Fruit fly (Drosophila melanogaster): ENCODE results near the gene CG12320.

DNA sequence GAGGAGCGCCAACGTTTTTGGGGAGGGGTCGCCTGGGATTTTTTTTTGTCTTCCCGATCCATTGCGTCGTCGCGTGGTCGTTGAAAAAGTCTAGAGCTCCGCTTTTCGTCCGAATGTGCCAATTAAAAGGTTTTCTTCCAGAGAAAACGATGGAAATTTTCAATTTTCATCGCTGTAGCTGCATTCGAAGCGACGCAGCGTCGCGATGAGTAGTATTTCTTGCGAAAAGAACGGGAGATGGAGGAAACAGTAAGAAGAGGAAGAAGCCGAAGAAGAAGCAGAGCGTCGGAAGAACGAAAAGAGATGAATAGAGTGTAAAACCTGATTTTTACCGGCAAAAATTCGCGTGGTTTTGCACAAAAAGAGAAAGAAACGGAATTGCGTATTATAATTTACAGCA lies 9.5 kb downstream of the CG12320 start:
- no peak for TF ChIP-seq CG33213 (GFP tag; optimal IDR thresholded peaks at IDR 0.05)
- no peak for TF ChIP-seq Bteb2 (GFP tag; optimal IDR thresholded peaks at IDR 0.05)
- no peak for TF ChIP-seq lola (GFP tag; optimal IDR thresholded peaks at IDR 0.05)
- TF ChIP-seq CG12942 (GFP tag; optimal IDR thresholded peaks at IDR 0.05), result no peak
- TF ChIP-seq MTF-1 (GFP tag; optimal IDR thresholded peaks at IDR 0.05; ENCODE audit: borderline replicate concordance), result no peak

All from whole organism, embryonic.